Fruit fly (Drosophila melanogaster) whole organism, embryonic: ENCODE results near the gene CG32432.

Experiments used
- CG5180 ChIP-seq: fragments of 200-800 bp; sonication (Bioruptor generic); optimal IDR thresholded peaks from 3 replicates; lab custom pipeline; 2017; ENCODE audit warnings: missing biosample characterization, missing genetic modification characterization, mild to moderate bottlenecking, moderate library complexity, missing genetic modification reagents
- Doc2 ChIP-seq: fragments of 200-800 bp; sonication (Bioruptor generic); IDR thresholded peaks from 2 replicates; pipeline ENCODE4 v1.3.6; 2022; ENCODE audit warnings: missing biosample characterization, missing genetic modification characterization
- Optix ChIP-seq: fragments of 200-800 bp; sonication (Bioruptor generic); IDR thresholded peaks from 3 replicates; pipeline ENCODE4 v1.3.6; 2022; ENCODE audit warnings: missing biosample characterization, missing genetic modification characterization
- Ssrp ChIP-seq: fragments of 200-800 bp; sonication (Bioruptor generic); optimal IDR thresholded peaks from 2 replicates; lab custom pipeline; 2018; ENCODE audit warnings: missing biosample characterization, mild to moderate bottlenecking, missing genetic modification characterization, moderate library complexity
- grn ChIP-seq: fragments of 200-800 bp; sonication (Bioruptor generic); optimal IDR thresholded peaks from 3 replicates; lab custom pipeline; 2017; ENCODE audit warnings: missing biosample characterization, missing genetic modification characterization
- jing ChIP-seq: fragments of 200-800 bp; sonication (Bioruptor generic); optimal IDR thresholded peaks from 2 replicates; lab custom pipeline; 2018; ENCODE audit warnings: missing biosample characterization, mild to moderate bottlenecking, missing genetic modification characterization
- lmd ChIP-seq: fragments of 200-800 bp; sonication (Bioruptor generic); IDR thresholded peaks from 2 replicates; pipeline ENCODE4 v1.3.6; 2022; ENCODE audit warnings: missing biosample characterization, missing genetic modification characterization
- phol ChIP-seq: fragments of 200-800 bp; sonication (Bioruptor generic); optimal IDR thresholded peaks from 3 replicates; lab custom pipeline; 2018; ENCODE audit warnings: missing biosample characterization, mild to moderate bottlenecking, missing genetic modification characterization, moderate library complexity
- salm ChIP-seq: fragments of 200-800 bp; sonication (Bioruptor generic); optimal IDR thresholded peaks from 2 replicates; lab custom pipeline; 2018; ENCODE audit warnings: missing biosample characterization, mild to moderate bottlenecking, missing genetic modification characterization
- wek ChIP-seq: fragments of 200-800 bp; sonication (Bioruptor generic); optimal IDR thresholded peaks from 3 replicates; lab custom pipeline; 2018; ENCODE audit warnings: missing biosample characterization, mild to moderate bottlenecking, missing genetic modification characterization, moderate library complexity
- zf30C ChIP-seq: fragments of 200-800 bp; sonication (Bioruptor generic); optimal IDR thresholded peaks from 3 replicates; lab custom pipeline; 2018; ENCODE audit warnings: missing biosample characterization, mild to moderate bottlenecking, missing genetic modification characterization

DNA sequence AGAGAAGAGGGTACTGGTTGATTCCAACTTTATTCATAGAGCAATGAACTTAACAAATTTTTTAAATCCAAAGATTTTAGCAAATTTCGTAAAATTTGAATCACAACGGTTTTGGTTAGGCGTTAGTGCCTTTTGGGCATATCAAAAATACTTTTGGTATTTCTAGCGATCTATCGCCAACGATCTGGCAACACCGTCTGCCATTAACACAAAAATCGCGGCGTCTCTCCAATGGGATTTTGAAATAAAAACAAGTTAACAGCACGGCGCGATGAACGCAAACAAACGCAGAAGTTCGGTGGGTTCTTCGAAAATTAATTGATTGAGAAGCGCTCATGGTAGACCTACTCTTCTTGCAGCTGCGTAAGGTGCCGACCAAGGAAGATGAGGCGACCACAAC lies 84.8 kb downstream of the CG32432 start, which contains the start of gene Spc105R:
- TF ChIP-seq jing = no peak
- TF ChIP-seq Doc2 (GFP tag; lab: Robert Waterston, UW) = no peak
- no peak for TF ChIP-seq grn
- TF ChIP-seq phol = peak; percentile 72
- TF ChIP-seq Ssrp (tag; lab: Kevin White, UChicago) = no peak
- no peak for TF ChIP-seq Optix (GFP tag; lab: Robert Waterston, UW)
- TF ChIP-seq zf30C (GFP tag; lab: Kevin White, UChicago) = no peak
- TF ChIP-seq salm (tag; lab: Kevin White, UChicago) = no peak
- no peak for TF ChIP-seq CG5180 (GFP tag; lab: Kevin White, UChicago)
- TF ChIP-seq wek (GFP tag; lab: Kevin White, UChicago) = no peak
- no peak for TF ChIP-seq lmd (GFP tag; lab: Robert Waterston, UW)
